Worm (Caenorhabditis elegans) whole organism, L4 larva: ENCODE measurements around the gene R12C12.6.

ENCODE experiments used
- F10B5.3 ChIP-seq: sonication (generic microtip); optimal IDR thresholded peaks from 2 replicates; lab custom pipeline; 2016; ENCODE audit warnings: mild to moderate bottlenecking, missing genetic modification characterization, missing compliant biosample characterization
- R02D3.7 ChIP-seq: fragments of 150-350 bp; sonication (generic microtip); optimal IDR thresholded peaks from 3 replicates; lab custom pipeline; 2014; ENCODE audit warnings: missing biosample characterization, missing genetic modification characterization
- Y48G9A.11 ChIP-seq: fragments of 200-800 bp; sonication (Bioruptor generic); IDR thresholded peaks from 2 replicates; pipeline ENCODE4 v1.3.6; 2022; ENCODE audit warnings: missing genetic modification reagents, missing genetic modification characterization, missing compliant biosample characterization
- Y5F2A.4 ChIP-seq: fragments of 200-800 bp; sonication (Bioruptor generic); optimal IDR thresholded peaks from 2 replicates; lab custom pipeline; 2018; ENCODE audit warnings: mild to moderate bottlenecking, missing genetic modification characterization, missing compliant biosample characterization
- ZK546.5 ChIP-seq, 2 experiments: sonication (generic microtip); optimal IDR thresholded peaks; 2 replicates each; lab custom pipeline; 2017; ENCODE audit warnings: missing biosample characterization in 2 of 2, missing genetic modification characterization in 2 of 2
- aha-1 ChIP-seq: fragments of 150-350 bp; peaks from one replicate; lab custom pipeline; 2014; ENCODE audit warnings: missing biosample characterization, missing genetic modification characterization
- aly-2 ChIP-seq: sonication (generic microtip); optimal IDR thresholded peaks from 2 replicates; lab custom pipeline; 2018; ENCODE audit warnings: missing biosample characterization, missing genetic modification characterization
- ama-1 ChIP-seq: fragments of 150-350 bp; optimal IDR thresholded peaks from 2 replicates; lab custom pipeline; 2014; ENCODE audit warnings: inconsistent platforms, mixed read lengths
- arid-1 ChIP-seq: fragments of 200-800 bp; sonication (Bioruptor generic); conservative IDR thresholded peaks from 2 replicates; pipeline ENCODE4 v1.3.6; 2022; ENCODE audit warnings: missing genetic modification reagents, missing genetic modification characterization, missing compliant biosample characterization
- ceh-20 ChIP-seq: fragments of 200-800 bp; sonication (Bioruptor generic); IDR thresholded peaks from 2 replicates; pipeline ENCODE4 v1.3.6; 2022; ENCODE audit warnings: missing genetic modification reagents, missing genetic modification characterization, missing compliant biosample characterization
- ceh-28 ChIP-seq: fragments of 150-350 bp; optimal IDR thresholded peaks from 2 replicates; lab custom pipeline; 2014; ENCODE audit warnings: missing biosample characterization, missing genetic modification reagents, missing genetic modification characterization
- ceh-32 ChIP-seq: sonication (generic microtip); optimal IDR thresholded peaks from 2 replicates; lab custom pipeline; 2016; ENCODE audit warnings: mild to moderate bottlenecking, missing genetic modification characterization, missing compliant biosample characterization; ENCODE audit not compliant: poor library complexity
- ceh-62 ChIP-seq: sonication (generic microtip); optimal IDR thresholded peaks from 2 replicates; lab custom pipeline; 2017; ENCODE audit warnings: missing biosample characterization, missing genetic modification characterization
- ctbp-1 ChIP-seq: fragments of 200-800 bp; sonication (Bioruptor generic); IDR thresholded peaks from 2 replicates; pipeline ENCODE4 v1.3.6; 2022; ENCODE audit warnings: missing genetic modification reagents, missing genetic modification characterization, missing compliant biosample characterization
- dmd-6 ChIP-seq: fragments of 200-800 bp; sonication (Bioruptor generic); IDR thresholded peaks from 2 replicates; pipeline ENCODE4 v1.3.6; 2022; ENCODE audit warnings: missing genetic modification reagents, missing genetic modification characterization, missing compliant biosample characterization
- dmd-8 ChIP-seq: fragments of 200-800 bp; sonication (Bioruptor generic); IDR thresholded peaks from 2 replicates; pipeline ENCODE4 v1.3.6; 2022; ENCODE audit warnings: missing genetic modification characterization, missing compliant biosample characterization
- egl-27 ChIP-seq: sonication (generic microtip); optimal IDR thresholded peaks from 3 replicates; lab custom pipeline; 2017; ENCODE audit warnings: missing biosample characterization, missing genetic modification reagents, missing genetic modification characterization
- hif-1 ChIP-seq, 2 experiments: sonication (generic microtip); optimal IDR thresholded peaks; 2 replicates each; lab custom pipeline; 2016 to 2017; ENCODE audit warnings: missing compliant biosample characterization in 2 of 2, missing genetic modification characterization in 2 of 2, missing genetic modification reagents in 2 of 2, missing genotype in 2 of 2, mild to moderate bottlenecking in 1 of 2
- hlh-30 ChIP-seq: sonication (generic microtip); optimal IDR thresholded peaks from 2 replicates; lab custom pipeline; 2017; ENCODE audit warnings: antibody characterized with exemption, mild to moderate bottlenecking, missing genetic modification characterization, missing compliant biosample characterization; ENCODE audit not compliant: insufficient read depth
- jun-1 ChIP-seq: fragments of 150-350 bp; optimal IDR thresholded peaks from 2 replicates; lab custom pipeline; 2014; ENCODE audit warnings: missing biosample characterization, missing genetic modification reagents, missing genetic modification characterization
- lin-1 ChIP-seq: fragments of 200-800 bp; sonication (Bioruptor generic); IDR thresholded peaks from 2 replicates; pipeline ENCODE4 v1.3.6; 2022; ENCODE audit warnings: missing genetic modification reagents, missing genetic modification characterization, missing compliant biosample characterization
- lin-15B ChIP-seq: fragments of 150-350 bp; sonication (generic microtip); optimal IDR thresholded peaks from 3 replicates; lab custom pipeline; 2014; ENCODE audit warnings: missing biosample characterization, missing genetic modification characterization
- lin-29 ChIP-seq: fragments of 200-800 bp; sonication (Bioruptor generic); IDR thresholded peaks from 2 replicates; pipeline ENCODE4 v1.3.6; 2022; ENCODE audit warnings: missing genetic modification reagents, missing genetic modification characterization, missing compliant biosample characterization
- lin-38 ChIP-seq: fragments of 200-800 bp; sonication (Bioruptor generic); IDR thresholded peaks from 2 replicates; pipeline ENCODE4 v1.3.6; 2022; ENCODE audit warnings: missing genetic modification reagents, missing genetic modification characterization, missing compliant biosample characterization
- lin-39 ChIP-seq: fragments of 150-350 bp; optimal IDR thresholded peaks from 2 replicates; lab custom pipeline; 2014; ENCODE audit warnings: missing biosample characterization, missing genetic modification reagents, missing genetic modification characterization
- lsy-2 ChIP-seq, 2 experiments: fragments of 150-350 bp in 1 of 2; sonication (generic microtip) in 1 of 2; optimal IDR thresholded peaks; 2 replicates each; lab custom pipeline; 2014 to 2017; ENCODE audit warnings: missing biosample characterization in 2 of 2, missing genetic modification characterization in 2 of 2
- madf-5 ChIP-seq, 2 experiments: fragments of 200-800 bp; sonication (Bioruptor generic); IDR thresholded peaks; 2 replicates each; pipeline ENCODE4 v1.3.6; 2022; ENCODE audit warnings: missing compliant biosample characterization in 2 of 2, missing genetic modification characterization in 2 of 2
- mdl-1 ChIP-seq, 2 experiments: fragments of 150-350 bp in 1 of 2; sonication (generic microtip) in 1 of 2; optimal IDR thresholded peaks; 2 replicates each; lab custom pipeline; 2014 to 2017; ENCODE audit warnings: missing biosample characterization in 2 of 2, missing genetic modification characterization in 2 of 2
- mxl-2 ChIP-seq: fragments of 200-800 bp; sonication (Bioruptor generic); conservative IDR thresholded peaks from 2 replicates; pipeline ENCODE4 v1.3.6; 2022; ENCODE audit warnings: missing genetic modification reagents, missing genetic modification characterization, missing compliant biosample characterization
- mxl-3 ChIP-seq: fragments of 200-800 bp; sonication (Bioruptor generic); optimal IDR thresholded peaks from 2 replicates; lab custom pipeline; 2018; ENCODE audit warnings: mild to moderate bottlenecking, missing genetic modification characterization, missing compliant biosample characterization
- nhr-11 ChIP-seq: fragments of 150-350 bp; optimal IDR thresholded peaks from 2 replicates; lab custom pipeline; 2014; ENCODE audit warnings: missing biosample characterization, missing genetic modification characterization
- nhr-111 ChIP-seq: fragments of 200-800 bp; sonication (Bioruptor generic); optimal IDR thresholded peaks from 2 replicates; lab custom pipeline; 2018; ENCODE audit warnings: mild to moderate bottlenecking, missing genetic modification characterization, missing compliant biosample characterization
- nhr-237 ChIP-seq: sonication (generic microtip); optimal IDR thresholded peaks from 2 replicates; lab custom pipeline; 2017; ENCODE audit warnings: missing biosample characterization, missing genetic modification characterization
- nhr-25 ChIP-seq: sonication (generic microtip); optimal IDR thresholded peaks from 2 replicates; lab custom pipeline; 2017; ENCODE audit warnings: missing genetic modification characterization, mild to moderate bottlenecking, missing compliant biosample characterization, antibody characterized with exemption, moderate library complexity, borderline replicate concordance; ENCODE audit not compliant: insufficient read depth
- nhr-28 ChIP-seq: fragments of 150-350 bp; optimal IDR thresholded peaks from 2 replicates; lab custom pipeline; 2014; ENCODE audit warnings: missing biosample characterization, missing genetic modification characterization
- nhr-41 ChIP-seq: fragments of 200-800 bp; sonication (Bioruptor generic); IDR thresholded peaks from 2 replicates; pipeline ENCODE4 v1.3.6; 2022; ENCODE audit warnings: missing genetic modification reagents, missing genetic modification characterization, missing compliant biosample characterization
- nhr-42 ChIP-seq: fragments of 200-800 bp; sonication (Bioruptor generic); IDR thresholded peaks from 2 replicates; pipeline ENCODE4 v1.3.6; 2022; ENCODE audit warnings: missing genetic modification characterization, missing compliant biosample characterization
- nhr-48 ChIP-seq: sonication (generic microtip); optimal IDR thresholded peaks from 2 replicates; lab custom pipeline; 2016; ENCODE audit warnings: mild to moderate bottlenecking, missing genetic modification characterization, missing compliant biosample characterization
- nhr-6 ChIP-seq: fragments of 150-350 bp; optimal IDR thresholded peaks from 2 replicates; lab custom pipeline; 2014; ENCODE audit warnings: missing biosample characterization, missing genetic modification characterization
- pha-4 ChIP-seq, 2 experiments: fragments of 150-350 bp in 1 of 2; fragments of 200-800 bp in 1 of 2; sonication (Bioruptor generic) in 1 of 2; IDR thresholded peaks in 1 of 2; optimal IDR thresholded peaks in 1 of 2; 2 replicates each; pipeline versions ENCODE4 v1.3.6 to Lab custom; 2014 to 2022; ENCODE audit warnings: missing genetic modification characterization in 2 of 2, missing genetic modification reagents in 2 of 2, missing biosample characterization in 1 of 2, missing compliant biosample characterization in 1 of 2
- sdz-12 ChIP-seq: fragments of 200-800 bp; sonication (Bioruptor generic); optimal IDR thresholded peaks from 2 replicates; lab custom pipeline; 2018; ENCODE audit warnings: mild to moderate bottlenecking, missing genetic modification characterization, missing compliant biosample characterization
- set-16 ChIP-seq: fragments of 200-800 bp; sonication (Bioruptor generic); IDR thresholded peaks from 2 replicates; pipeline ENCODE4 v1.3.6; 2022; ENCODE audit warnings: missing genetic modification reagents, missing genetic modification characterization, missing compliant biosample characterization
- skn-1 ChIP-seq: fragments of 150-350 bp; optimal IDR thresholded peaks from 2 replicates; lab custom pipeline; 2014; ENCODE audit warnings: missing biosample characterization, missing genetic modification characterization
- spr-1 ChIP-seq: sonication (generic microtip); optimal IDR thresholded peaks from 2 replicates; lab custom pipeline; 2016; ENCODE audit warnings: mild to moderate bottlenecking, missing genetic modification characterization, missing compliant biosample characterization
- unc-130 ChIP-seq: sonication (generic microtip); optimal IDR thresholded peaks from 2 replicates; lab custom pipeline; 2016; ENCODE audit warnings: missing genetic modification reagents, missing genetic modification characterization, missing compliant biosample characterization
- vab-7 ChIP-seq: fragments of 200-800 bp; sonication (Bioruptor generic); IDR thresholded peaks from 2 replicates; pipeline ENCODE4 v1.3.6; 2022; ENCODE audit warnings: missing genetic modification reagents, missing genetic modification characterization, missing compliant biosample characterization
- zag-1 ChIP-seq: fragments of 150-350 bp; optimal IDR thresholded peaks from 2 replicates; lab custom pipeline; 2014; ENCODE audit warnings: missing biosample characterization, missing genetic modification characterization
- zfp-2 ChIP-seq: sonication (generic microtip); optimal IDR thresholded peaks from 2 replicates; lab custom pipeline; 2016; ENCODE audit warnings: mild to moderate bottlenecking, missing genetic modification characterization, missing compliant biosample characterization
- zip-11 ChIP-seq: fragments of 200-800 bp; sonication (Bioruptor generic); IDR thresholded peaks from 2 replicates; pipeline ENCODE4 v1.3.6; 2022; ENCODE audit warnings: missing genetic modification characterization, missing compliant biosample characterization
- ztf-11 ChIP-seq: fragments of 150-350 bp; optimal IDR thresholded peaks from 2 replicates; lab custom pipeline; 2014; ENCODE audit warnings: missing biosample characterization, missing genetic modification characterization
- ztf-7 ChIP-seq: fragments of 150-350 bp; optimal IDR thresholded peaks from 2 replicates; lab custom pipeline; 2014; ENCODE audit warnings: missing biosample characterization, missing genetic modification characterization

The R12C12.6 gene

DNA sequence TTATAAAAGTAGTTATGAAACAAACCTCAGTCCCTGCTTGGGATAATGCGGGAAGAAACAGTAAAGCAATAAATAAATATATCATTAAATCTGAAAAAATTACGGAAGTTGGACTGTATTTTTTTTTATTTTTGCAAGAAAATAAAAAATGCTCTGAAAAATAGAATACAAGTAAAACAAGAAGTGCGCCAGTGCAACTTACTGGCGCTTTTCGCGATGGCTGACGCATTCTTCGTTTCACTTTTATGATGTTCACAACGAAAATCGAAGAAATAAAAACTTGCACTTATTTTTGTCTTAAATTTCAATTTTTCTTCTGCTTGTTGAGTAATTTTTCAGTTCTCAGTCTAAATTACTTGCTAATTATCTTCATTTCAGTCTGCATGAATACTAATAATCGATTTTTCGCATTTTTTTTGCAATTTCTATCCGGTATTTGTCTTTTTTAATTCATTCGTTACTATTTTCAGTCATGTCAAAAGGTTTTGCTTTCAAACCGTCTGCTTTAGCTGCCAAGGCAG is at the start of gene R12C12.6, which contains the start of gene ran-5:
R12C12.6 (minus strand) TSS at position 229 of the 521 bp plus-strand sequence.
ran-5 (plus strand) TSS at position 471 of the 521 bp plus-strand sequence.
- TF ChIP-seq ztf-7 = peak; percentile 75
- peak; percentile 4 for TF ChIP-seq jun-1
- no peak for TF ChIP-seq aly-2 (tag; lab: Kevin White, UChicago)
- TF ChIP-seq lin-29 (GFP tag; lab: Robert Waterston, UW) = 0 out of 2 replicates have a peak, but pooled peaks have one; percentile 34
- TF ChIP-seq lin-15B (tag; lab: Kevin White, UChicago) = no peak
- no peak for TF ChIP-seq skn-1
- peak; percentile 59; the same call in 1 of the 2 replicates for TF ChIP-seq ceh-20 (GFP tag; lab: Robert Waterston, UW)
- peak; percentile 63 for TF ChIP-seq ctbp-1
- TF ChIP-seq zag-1 (tag; lab: Kevin White, UChicago) = no peak
- peak; percentile 71; the same call in 1 of the 2 replicates for TF ChIP-seq nhr-42
- TF ChIP-seq lsy-2 (tag; optimal IDR thresholded peaks at IDR 0.05; lab: Kevin White, UChicago) = peak in 1 of 2 experiments; percentile 92
- TF ChIP-seq dmd-6 (GFP tag; lab: Robert Waterston, UW) = peak; percentile 79
- TF ChIP-seq dmd-8 (GFP tag; lab: Robert Waterston, UW) = no peak
- no peak for TF ChIP-seq nhr-237 (tag; lab: Kevin White, UChicago)
- peak; percentile 81 for TF ChIP-seq nhr-48 (tag; lab: Kevin White, UChicago)
- no peak for TF ChIP-seq ama-1 (lab: Kevin White, UChicago)
- TF ChIP-seq ztf-11 = no peak
- no peak for TF ChIP-seq zip-11 (GFP tag; lab: Robert Waterston, UW)
- peak; percentile 42 for TF ChIP-seq unc-130 (GFP tag; lab: Kevin White, UChicago)
- no peak for TF ChIP-seq ZK546.5 (tag; optimal IDR thresholded peaks at IDR 0.05; lab: Kevin White, UChicago)
- TF ChIP-seq nhr-41 = no peak
- TF ChIP-seq Y48G9A.11 (GFP tag; lab: Robert Waterston, UW) = no peak
- peak; percentile 75 for TF ChIP-seq F10B5.3 (tag; lab: Kevin White, UChicago)
- TF ChIP-seq mxl-2 (GFP tag; lab: Robert Waterston, UW) = no peak
- peak; percentile 52 for TF ChIP-seq nhr-6 (tag; lab: Kevin White, UChicago)
- TF ChIP-seq nhr-111 (GFP tag; lab: Kevin White, UChicago) = no peak
- TF ChIP-seq mxl-3 (GFP tag; lab: Kevin White, UChicago) = no peak
- no peak for TF ChIP-seq R02D3.7 (tag; lab: Kevin White, UChicago)
- peak; percentile 13 for TF ChIP-seq zfp-2 (tag; lab: Kevin White, UChicago)
- peak; percentile 25 for TF ChIP-seq nhr-11 (tag; lab: Kevin White, UChicago)
- TF ChIP-seq sdz-12 (GFP tag; lab: Kevin White, UChicago) = no peak
- TF ChIP-seq lin-38 (GFP tag; lab: Robert Waterston, UW) = peak; percentile 87
- peak; percentile 62 for TF ChIP-seq nhr-28 (tag; lab: Kevin White, UChicago)
- TF ChIP-seq aha-1 (tag; lab: Kevin White, UChicago) = no peak
- peak; percentile 74 for TF ChIP-seq spr-1 (tag; lab: Kevin White, UChicago)
- TF ChIP-seq mdl-1 (tag; optimal IDR thresholded peaks at IDR 0.05; lab: Kevin White, UChicago) = peak in 1 of 2 experiments; percentile 9
- no peak for TF ChIP-seq ceh-62
- TF ChIP-seq vab-7 = no peak
- TF ChIP-seq ceh-28 = no peak
- TF ChIP-seq pha-4 (GFP tag; IDR thresholded peaks at IDR 0.05; lab: Robert Waterston, UW) = peak; percentile 57; the same call in 1 of the 2 replicates
- peak; percentile 69 for TF ChIP-seq pha-4 (tag; optimal IDR thresholded peaks at IDR 0.05; lab: Kevin White, UChicago)
- TF ChIP-seq Y5F2A.4 (GFP tag; lab: Kevin White, UChicago) = no peak
- TF ChIP-seq hif-1 (tag; optimal IDR thresholded peaks at IDR 0.05; lab: Kevin White, UChicago) = no peak
- TF ChIP-seq nhr-25 (tag; lab: Kevin White, UChicago) = no peak
- peak; percentile 71; the same call in 1 of the 2 replicates for TF ChIP-seq arid-1 (GFP tag; lab: Robert Waterston, UW)
- TF ChIP-seq set-16 (GFP tag; lab: Robert Waterston, UW) = no peak
- peak; percentile 71 for TF ChIP-seq hlh-30 (tag; lab: Kevin White, UChicago)
- TF ChIP-seq lin-1 = no peak
- TF ChIP-seq egl-27 (tag; lab: Kevin White, UChicago) = no peak
- no peak for TF ChIP-seq lin-39 (tag; lab: Kevin White, UChicago)
- no peak for TF ChIP-seq ceh-32 (tag; lab: Kevin White, UChicago)
- no peak for TF ChIP-seq madf-5 (GFP tag; IDR thresholded peaks at IDR 0.05; lab: Robert Waterston, UW)
